Worm (Caenorhabditis elegans): ENCODE results near the gene F13C5.3.

ce11 chrX:646493-646892, 47.1 kb upstream of the F13C5.3 start:
- no peak for TF ChIP-seq tbx-2 (tag; optimal IDR thresholded peaks at IDR 0.05)
- TF ChIP-seq npax-4 (tag; optimal IDR thresholded peaks at IDR 0.05): no peak
- no peak for TF ChIP-seq ceh-9 (tag; optimal IDR thresholded peaks at IDR 0.05)
- TF ChIP-seq gmeb-2 (tag; optimal IDR thresholded peaks at IDR 0.05): no peak
- TF ChIP-seq T23F11.4 (GFP tag; optimal IDR thresholded peaks at IDR 0.05): no peak

All from whole organism, late embryonic.